Fruit fly (Drosophila melanogaster): ENCODE data around the gene CG3337.

CG3337 gene

DNA sequence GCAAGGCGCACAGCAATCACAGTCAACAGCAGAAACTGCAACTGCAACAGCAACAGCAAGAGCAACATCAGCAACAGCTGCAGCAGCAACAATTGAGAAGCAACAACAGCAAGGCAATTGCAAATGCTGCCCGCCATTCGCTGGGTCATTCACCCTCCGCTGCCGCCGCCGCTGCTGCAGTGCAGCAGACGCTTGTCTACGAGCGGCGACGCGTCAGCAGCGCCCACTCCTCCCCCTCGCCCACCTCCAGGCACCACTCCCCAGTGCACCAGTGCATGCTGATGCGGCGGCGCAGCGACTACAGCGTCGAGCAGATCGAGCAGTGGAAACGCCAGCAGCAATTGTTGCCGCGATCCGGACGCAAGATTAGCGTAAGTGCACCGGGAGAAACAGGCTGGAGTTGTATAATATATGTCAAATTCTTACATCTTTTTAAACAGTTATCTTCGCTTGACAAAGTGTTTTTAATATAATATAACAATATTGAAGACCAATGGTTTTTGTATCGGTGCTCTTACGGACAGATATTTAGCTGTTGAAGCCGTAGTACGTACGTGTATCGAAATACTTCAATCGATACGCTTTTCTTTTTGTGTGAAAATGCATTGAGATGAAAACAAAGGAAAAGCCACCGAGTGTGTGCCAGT is 17.6 kb downstream of the CG3337 start (continued):
- TF ChIP-seq Smox (GFP tag; optimal IDR thresholded peaks at IDR 0.05), result no peak
- peak; percentile 91 for TF ChIP-seq CG8119 (GFP tag; IDR thresholded peaks at IDR 0.05)
- peak; percentile 66 for TF ChIP-seq Ets96B (tag; optimal IDR thresholded peaks at IDR 0.05)
- peak; percentile 67 for TF ChIP-seq Eip75B (GFP tag; optimal IDR thresholded peaks at IDR 0.05)
- peak; percentile 80 for TF ChIP-seq OdsH (GFP tag; optimal IDR thresholded peaks at IDR 0.05)
- peak; percentile 46 for TF ChIP-seq CG11902 (GFP tag; optimal IDR thresholded peaks at IDR 0.05)
- TF ChIP-seq Hr38 (GFP tag; optimal IDR thresholded peaks at IDR 0.05), result no peak
- TF ChIP-seq CG3032 (tag; optimal IDR thresholded peaks at IDR 0.05), result peak; percentile 64
- peak; percentile 30 for TF ChIP-seq Ets21C (GFP tag; optimal IDR thresholded peaks at IDR 0.05)
- peak; percentile 72 for TF ChIP-seq CG11294 (GFP tag; IDR thresholded peaks at IDR 0.05)
- TF ChIP-seq CG8632 (GFP tag; optimal IDR thresholded peaks at IDR 0.05), result peak; percentile 59
- TF ChIP-seq Gug (GFP tag; IDR thresholded peaks at IDR 0.05), result peak; percentile 84
- TF ChIP-seq Eip78C (GFP tag), result peak; percentile 93
- TF ChIP-seq esn (GFP tag; optimal IDR thresholded peaks at IDR 0.05), result peak; percentile 66
- TF ChIP-seq ss (GFP tag; optimal IDR thresholded peaks at IDR 0.05), result no peak
- TF ChIP-seq dsx (GFP tag; optimal IDR thresholded peaks at IDR 0.05; ENCODE audit: poor library complexity, severe bottlenecking), result peak; percentile 38
- TF ChIP-seq achi (GFP tag; optimal IDR thresholded peaks at IDR 0.05), result peak; percentile 78
- peak; percentile 75 for TF ChIP-seq CG10631 (GFP tag; optimal IDR thresholded peaks at IDR 0.05)
- TF ChIP-seq CG34406 (GFP tag; optimal IDR thresholded peaks at IDR 0.05), result peak; percentile 64
- peak; percentile 51 for TF ChIP-seq Eip93F (GFP tag; optimal IDR thresholded peaks at IDR 0.05)

DNA sequence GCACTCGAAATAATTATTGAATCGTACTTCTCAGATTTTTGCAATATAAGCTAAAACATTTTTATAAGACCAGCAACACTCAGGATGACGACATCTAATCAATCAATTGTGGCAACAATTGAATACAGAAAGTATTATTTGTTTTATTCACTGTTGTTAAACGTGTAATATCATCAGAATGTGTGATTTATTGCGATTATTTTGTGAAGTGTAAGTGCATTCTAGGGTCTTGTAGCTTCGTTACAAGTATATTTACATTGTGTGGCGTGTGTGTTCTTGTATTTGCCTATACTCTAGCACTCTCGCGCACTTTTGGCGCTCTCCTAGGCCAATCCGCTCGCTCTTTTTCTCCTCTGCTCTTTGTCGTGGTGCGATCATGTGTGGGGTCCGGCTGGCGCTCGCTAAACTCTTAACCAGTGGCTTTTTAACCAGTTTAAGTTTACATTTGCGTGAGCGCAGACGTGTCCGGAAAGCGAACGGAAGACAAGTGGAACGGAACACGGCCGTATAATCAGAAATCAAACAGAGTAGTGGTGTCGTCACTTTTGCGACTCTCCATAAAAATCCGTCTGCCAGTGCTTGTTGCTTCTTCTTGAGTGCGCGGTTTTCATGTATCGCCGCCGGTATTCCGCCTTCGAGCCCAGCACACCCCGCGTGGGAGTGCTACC is 18.8 kb downstream of the CG3337 start:
- peak; percentile 55 for TF ChIP-seq vri (GFP tag; optimal IDR thresholded peaks at IDR 0.05)
- peak; percentile 93 for TF ChIP-seq CG10631 (GFP tag; optimal IDR thresholded peaks at IDR 0.05)
- TF ChIP-seq Ets21C (GFP tag; optimal IDR thresholded peaks at IDR 0.05), result peak; percentile 70
- TF ChIP-seq Sox15 (GFP tag; optimal IDR thresholded peaks at IDR 0.05), result peak; percentile 86
- TF ChIP-seq acj6 (GFP tag; optimal IDR thresholded peaks at IDR 0.05), result peak; percentile 94
- TF ChIP-seq ss (GFP tag; optimal IDR thresholded peaks at IDR 0.05), result peak; percentile 81 to 85
- peak; percentile 88 for TF ChIP-seq CG6792 (GFP tag; optimal IDR thresholded peaks at IDR 0.05)
- TF ChIP-seq Lpt (GFP tag; optimal IDR thresholded peaks at IDR 0.05), result peak; percentile 95
- peak; percentile 84 for TF ChIP-seq CG8319 (GFP tag; optimal IDR thresholded peaks at IDR 0.05)
- peak; percentile 88 for TF ChIP-seq spab (GFP tag; optimal IDR thresholded peaks at IDR 0.05)
- TF ChIP-seq eg (GFP tag; IDR thresholded peaks at IDR 0.05), result peak; percentile 91
- TF ChIP-seq CG6276 (GFP tag; optimal IDR thresholded peaks at IDR 0.05), result peak; percentile 93
- peak; percentile 88 for TF ChIP-seq Met (GFP tag; optimal IDR thresholded peaks at IDR 0.05)
- TF ChIP-seq Smox (GFP tag; optimal IDR thresholded peaks at IDR 0.05), result peak; percentile 85
- TF ChIP-seq CG11902 (GFP tag; optimal IDR thresholded peaks at IDR 0.05), result peak; percentile 85
- peak; percentile 88 for TF ChIP-seq CG11294 (GFP tag; IDR thresholded peaks at IDR 0.05)
- peak; percentile 81 for TF ChIP-seq CG6808 (GFP tag; optimal IDR thresholded peaks at IDR 0.05)
- peak; percentile 92 for TF ChIP-seq CG8119 (GFP tag; IDR thresholded peaks at IDR 0.05)
- peak; percentile 79 for TF ChIP-seq Sox102F (GFP tag; optimal IDR thresholded peaks at IDR 0.05)
- TF ChIP-seq CG11762 (GFP tag; optimal IDR thresholded peaks at IDR 0.05; ENCODE audit: insufficient read depth), result peak; percentile 95
- peak; percentile 13 for TF ChIP-seq Blimp-1 (GFP tag; optimal IDR thresholded peaks at IDR 0.05)
- peak; percentile 84 for TF ChIP-seq CG1621 (tag; optimal IDR thresholded peaks at IDR 0.05)
- peak; percentile 75 for TF ChIP-seq CG9139 (GFP tag; optimal IDR thresholded peaks at IDR 0.05)
- TF ChIP-seq achi (GFP tag; optimal IDR thresholded peaks at IDR 0.05), result peak; percentile 92
- TF ChIP-seq topi (GFP tag; optimal IDR thresholded peaks at IDR 0.05), result peak; percentile 87
- peak; percentile 87 for TF ChIP-seq CG3032 (tag; optimal IDR thresholded peaks at IDR 0.05)
- TF ChIP-seq net (GFP tag; optimal IDR thresholded peaks at IDR 0.05), result peak; percentile 93
- peak; percentile 90 for TF ChIP-seq CG34406 (GFP tag; optimal IDR thresholded peaks at IDR 0.05)
- TF ChIP-seq Hr39 (GFP tag; optimal IDR thresholded peaks at IDR 0.05), result peak; percentile 90
- TF ChIP-seq esn (GFP tag; optimal IDR thresholded peaks at IDR 0.05), result peak; percentile 91
- TF ChIP-seq Eip75B (GFP tag; optimal IDR thresholded peaks at IDR 0.05), result peak; percentile 97
- peak; percentile 87 for TF ChIP-seq CG31627 (GFP tag; optimal IDR thresholded peaks at IDR 0.05)
- TF ChIP-seq CG6854 (GFP tag; optimal IDR thresholded peaks at IDR 0.05), result no peak
- TF ChIP-seq Gug (GFP tag; IDR thresholded peaks at IDR 0.05), result peak; percentile 91
- TF ChIP-seq CG3919 (GFP tag; optimal IDR thresholded peaks at IDR 0.05), result peak; percentile 93
- peak; percentile 97 for TF ChIP-seq svp (GFP tag)
- TF ChIP-seq CG8632 (GFP tag; optimal IDR thresholded peaks at IDR 0.05), result peak; percentile 86
- TF ChIP-seq CG6163 (GFP tag; IDR thresholded peaks at IDR 0.05), result peak; percentile 93
- TF ChIP-seq OdsH (GFP tag; optimal IDR thresholded peaks at IDR 0.05), result peak; percentile 95
- peak; percentile 86 for TF ChIP-seq lz (GFP tag; optimal IDR thresholded peaks at IDR 0.05)
